Worm (Caenorhabditis elegans): ENCODE measurements around the gene spt-5.

ce11 chrIV:12088898-12089297 is 37.6 kb downstream of the spt-5 start:
- TF ChIP-seq him-1 (tag; optimal IDR thresholded peaks at IDR 0.05) (no peak), dao-5 (tag; optimal IDR thresholded peaks at IDR 0.05) (no peak), W03F9.2 (tag; optimal IDR thresholded peaks at IDR 0.05) (no peak)
